Fruit fly (Drosophila melanogaster): ENCODE measurements around the gene CG34426.

CG34426 gene

DNA sequence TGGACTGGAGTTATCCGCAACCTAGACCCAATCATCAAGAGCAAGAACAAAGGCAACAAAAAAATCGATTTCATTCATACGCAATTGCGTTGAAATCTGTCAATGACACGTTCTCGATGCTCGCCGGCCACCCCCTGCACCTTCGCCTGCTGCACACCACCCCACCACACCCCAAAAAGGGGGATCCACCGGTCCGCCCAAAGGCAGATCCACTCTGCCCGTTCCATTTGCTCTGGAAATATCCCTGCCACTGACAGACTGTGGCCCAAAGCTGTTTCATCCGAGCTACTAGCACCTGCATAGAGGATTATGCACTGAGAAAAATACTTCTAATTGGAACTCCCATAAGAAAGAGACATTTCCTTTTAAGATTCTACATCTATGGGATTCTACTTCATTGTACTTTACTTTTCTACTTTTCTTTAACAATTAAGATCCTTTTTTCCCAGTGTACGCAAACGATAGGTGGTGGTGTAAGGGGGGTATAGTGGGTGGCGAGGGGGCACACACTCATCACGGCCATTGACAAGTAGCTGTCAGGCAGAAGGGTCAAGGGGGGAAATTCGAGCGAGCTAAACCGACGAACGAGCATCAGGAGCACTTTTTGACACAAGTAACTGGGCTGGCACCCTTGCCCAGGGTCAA lies 21.6 kb downstream of the CG34426 start (continued):
- TF ChIP-seq Vsx1 (GFP tag; optimal IDR thresholded peaks at IDR 0.05), result no peak
- TF ChIP-seq zfh1 (GFP tag; IDR thresholded peaks at IDR 0.05), result peak; percentile 65; the same call in 2 of the 3 replicates
- TF ChIP-seq Sry-β (GFP tag; optimal IDR thresholded peaks at IDR 0.05), result no peak
- no peak for TF ChIP-seq nau (GFP tag; optimal IDR thresholded peaks at IDR 0.05)
- TF ChIP-seq CG16815 (GFP tag; optimal IDR thresholded peaks at IDR 0.05), result no peak
- peak; percentile 31 for TF ChIP-seq CG7839 (tag; optimal IDR thresholded peaks at IDR 0.05)
- no peak for TF ChIP-seq Dad (GFP tag; optimal IDR thresholded peaks at IDR 0.05)
- TF ChIP-seq trem (tag; optimal IDR thresholded peaks at IDR 0.05), result peak; percentile 16
- no peak for TF ChIP-seq p53 (GFP tag; optimal IDR thresholded peaks at IDR 0.05)
- no peak for TF ChIP-seq salm (tag; optimal IDR thresholded peaks at IDR 0.05)
- TF ChIP-seq unpg (GFP tag; optimal IDR thresholded peaks at IDR 0.05), result peak; percentile 35
- TF ChIP-seq C15 (GFP tag; IDR thresholded peaks at IDR 0.05), result no peak
- no peak for TF ChIP-seq nerfin-2 (GFP tag; IDR thresholded peaks at IDR 0.05; ENCODE audit: partially characterized antibody)
- peak; percentile 30 for TF ChIP-seq CG1792 (GFP tag; optimal IDR thresholded peaks at IDR 0.05)
- TF ChIP-seq B-H1 (GFP tag; IDR thresholded peaks at IDR 0.05), result no peak; the same call in 1 of the 3 replicates
- peak; percentile 60 for TF ChIP-seq Blimp-1 (GFP tag; optimal IDR thresholded peaks at IDR 0.05)
- TF ChIP-seq E2f1 (GFP tag; IDR thresholded peaks at IDR 0.05), result no peak
- TF ChIP-seq CG14965 (GFP tag; optimal IDR thresholded peaks at IDR 0.05; ENCODE audit: borderline replicate concordance), result no peak
- peak; percentile 55 for TF ChIP-seq lab (GFP tag; optimal IDR thresholded peaks at IDR 0.05)
- TF ChIP-seq D (optimal IDR thresholded peaks at IDR 0.05), result no peak
- TF ChIP-seq D (GFP tag; optimal IDR thresholded peaks at IDR 0.05), result peak; percentile 45
- TF ChIP-seq YL-1 (GFP tag; optimal IDR thresholded peaks at IDR 0.05), result no peak
- no peak for TF ChIP-seq CkIIα-i1 (GFP tag; IDR thresholded peaks at IDR 0.05)
- no peak for TF ChIP-seq CG33557 (GFP tag; optimal IDR thresholded peaks at IDR 0.05)
- no peak for TF ChIP-seq HLHmδ (GFP tag; optimal IDR thresholded peaks at IDR 0.05)
- peak; percentile 36 for TF ChIP-seq CG4820 (GFP tag; optimal IDR thresholded peaks at IDR 0.05)
- TF ChIP-seq Usf (GFP tag; optimal IDR thresholded peaks at IDR 0.05), result peak; percentile 4
- no peak for TF ChIP-seq gcm (GFP tag; optimal IDR thresholded peaks at IDR 0.05)
- TF ChIP-seq danr (GFP tag; IDR thresholded peaks at IDR 0.05), result no peak
- no peak for TF ChIP-seq hbn (GFP tag; IDR thresholded peaks at IDR 0.05; ENCODE audit: partially characterized antibody)
- TF ChIP-seq CG12659 (GFP tag; optimal IDR thresholded peaks at IDR 0.05), result peak; percentile 38
- peak; percentile 67; the same call in 2 of the 3 replicates for TF ChIP-seq ken (GFP tag; IDR thresholded peaks at IDR 0.05)
- TF ChIP-seq gce (GFP tag; IDR thresholded peaks at IDR 0.05), result peak; percentile 57; the same call in 1 of the 3 replicates
- TF ChIP-seq zf30C (GFP tag; optimal IDR thresholded peaks at IDR 0.05), result no peak
- TF ChIP-seq gcm2 (GFP tag; optimal IDR thresholded peaks at IDR 0.05), result no peak
- no peak for TF ChIP-seq CG9609 (GFP tag; optimal IDR thresholded peaks at IDR 0.05)
- no peak for TF ChIP-seq Hmr (GFP tag; optimal IDR thresholded peaks at IDR 0.05)
- TF ChIP-seq gt (GFP tag; IDR thresholded peaks at IDR 0.05), result no peak
- no peak for TF ChIP-seq CG31365 (tag; optimal IDR thresholded peaks at IDR 0.05)
- TF ChIP-seq CG8944 (GFP tag; optimal IDR thresholded peaks at IDR 0.05), result peak; percentile 16
- TF ChIP-seq pho (GFP tag; optimal IDR thresholded peaks at IDR 0.05), result no peak
- no peak for TF ChIP-seq Meics (GFP tag; optimal IDR thresholded peaks at IDR 0.05)
- no peak for TF ChIP-seq cwo (GFP tag; optimal IDR thresholded peaks at IDR 0.05)
- peak; percentile 47; the same call in 1 of the 2 replicates for TF ChIP-seq sim (GFP tag; IDR thresholded peaks at IDR 0.05)
- TF ChIP-seq MESR4 (GFP tag; optimal IDR thresholded peaks at IDR 0.05), result no peak
- TF ChIP-seq CG7372 (GFP tag; IDR thresholded peaks at IDR 0.05), result no peak
- TF ChIP-seq CG7271 (tag; optimal IDR thresholded peaks at IDR 0.05), result no peak
- no peak for TF ChIP-seq CG4854 (GFP tag; optimal IDR thresholded peaks at IDR 0.05)
- no peak for TF ChIP-seq CG12104 (GFP tag; optimal IDR thresholded peaks at IDR 0.05)
- no peak for TF ChIP-seq exex (tag; optimal IDR thresholded peaks at IDR 0.05)

Data from whole organism, embryonic.